Worm (Caenorhabditis elegans): ENCODE data around the gene F46H6.5.

DNA sequence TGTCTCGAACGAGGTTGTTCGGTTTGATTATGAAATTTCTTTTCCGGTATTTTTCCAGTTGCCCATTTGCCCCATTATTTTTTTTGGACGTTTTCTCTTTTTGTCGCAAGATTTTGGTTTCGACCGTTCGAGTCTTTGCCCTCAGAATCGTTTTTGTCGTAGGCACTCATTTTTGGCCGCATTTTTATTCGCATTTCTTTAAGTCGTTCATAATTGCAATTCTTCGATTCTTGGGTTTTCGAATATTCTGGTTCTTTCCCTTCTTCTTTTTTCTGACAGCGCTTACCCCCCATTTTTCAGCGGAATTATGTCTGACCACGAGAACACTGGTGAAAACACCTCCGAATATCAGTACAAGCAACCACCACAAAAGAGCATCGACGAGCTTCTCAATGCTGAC lies 16.2 kb upstream of the F46H6.5 start, which contains the start of gene rhi-1:
- TF ChIP-seq R02D3.7 (tag; optimal IDR thresholded peaks at IDR 0.05) (no peak), snpc-1.2 (GFP tag; IDR thresholded peaks at IDR 0.05) (no peak), lin-39 (tag; optimal IDR thresholded peaks at IDR 0.05) (no peak), lin-15B (tag; optimal IDR thresholded peaks at IDR 0.05) (no peak), Y105C5A.15 (GFP tag; IDR thresholded peaks at IDR 0.05) (no peak), daf-12 (tag; optimal IDR thresholded peaks at IDR 0.05) (no peak), pha-4 (GFP tag; IDR thresholded peaks at IDR 0.05) (no peak), pha-4 (tag; optimal IDR thresholded peaks at IDR 0.05) (no peak)

All from whole organism, L4 larva.